Worm (Caenorhabditis elegans): Measurements from ENCODE around the gene inx-18.

The inx-18 gene

DNA sequence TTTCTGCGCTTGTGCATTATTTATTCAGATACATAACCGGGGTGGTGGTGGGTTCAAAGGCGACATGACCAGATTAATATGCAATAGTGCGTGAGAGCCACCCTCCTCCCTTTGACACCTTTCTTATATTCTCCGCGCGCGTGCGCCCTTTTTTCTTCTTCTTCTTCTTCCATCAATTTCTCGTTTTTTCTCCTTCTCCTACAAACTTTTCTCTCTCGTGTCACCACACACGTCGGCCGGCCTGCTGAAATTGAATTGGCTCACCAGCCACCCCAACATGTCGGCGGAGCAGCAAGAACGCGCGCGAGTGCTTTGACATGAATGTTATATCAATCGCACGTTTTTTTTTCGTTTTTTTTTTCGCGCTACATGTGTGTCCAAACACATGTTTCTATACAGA, 53.4 kb downstream of the inx-18 start:
- TF ChIP-seq W03F9.2 (tag; optimal IDR thresholded peaks at IDR 0.05): no peak
- no peak for TF ChIP-seq dao-5 (tag; optimal IDR thresholded peaks at IDR 0.05)
- no peak for TF ChIP-seq him-1 (tag; optimal IDR thresholded peaks at IDR 0.05)

DNA sequence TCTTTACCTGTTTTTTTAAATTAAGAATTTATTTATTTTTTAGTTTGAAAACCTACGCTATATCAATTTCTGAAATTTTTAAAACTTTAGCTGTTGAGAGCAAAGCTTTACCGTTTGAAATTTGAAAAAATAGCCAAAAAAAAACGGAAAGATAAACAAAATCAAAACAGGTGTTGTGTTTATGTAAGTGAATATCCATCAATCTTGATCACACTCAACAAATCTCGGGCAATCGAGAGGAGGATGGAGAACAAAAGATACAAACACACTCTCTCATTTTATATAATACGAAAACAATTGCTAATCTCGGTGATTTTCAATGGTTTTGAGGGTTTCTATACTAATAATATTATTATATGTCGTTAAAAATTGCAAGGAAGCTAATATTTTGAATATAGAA, 55.5 kb downstream of the inx-18 start:
- TF ChIP-seq W03F9.2 (tag; optimal IDR thresholded peaks at IDR 0.05): no peak
- TF ChIP-seq dao-5 (tag; optimal IDR thresholded peaks at IDR 0.05): no peak
- no peak for TF ChIP-seq him-1 (tag; optimal IDR thresholded peaks at IDR 0.05)
